Fruit fly (Drosophila melanogaster) whole organism: ENCODE results near the gene MESR6.

Source experiments
- CG8478 ChIP-seq: fragments of >200 bp; optimal IDR thresholded peaks from 2 replicates; lab custom pipeline; 2018; ENCODE audit warnings: inconsistent platforms
- pan ChIP-seq: fragments of >200 bp; optimal IDR thresholded peaks from 2 replicates; lab custom pipeline; 2017
- psq ChIP-seq: fragments of >200 bp; optimal IDR thresholded peaks from 2 replicates; lab custom pipeline; 2017

DNA sequence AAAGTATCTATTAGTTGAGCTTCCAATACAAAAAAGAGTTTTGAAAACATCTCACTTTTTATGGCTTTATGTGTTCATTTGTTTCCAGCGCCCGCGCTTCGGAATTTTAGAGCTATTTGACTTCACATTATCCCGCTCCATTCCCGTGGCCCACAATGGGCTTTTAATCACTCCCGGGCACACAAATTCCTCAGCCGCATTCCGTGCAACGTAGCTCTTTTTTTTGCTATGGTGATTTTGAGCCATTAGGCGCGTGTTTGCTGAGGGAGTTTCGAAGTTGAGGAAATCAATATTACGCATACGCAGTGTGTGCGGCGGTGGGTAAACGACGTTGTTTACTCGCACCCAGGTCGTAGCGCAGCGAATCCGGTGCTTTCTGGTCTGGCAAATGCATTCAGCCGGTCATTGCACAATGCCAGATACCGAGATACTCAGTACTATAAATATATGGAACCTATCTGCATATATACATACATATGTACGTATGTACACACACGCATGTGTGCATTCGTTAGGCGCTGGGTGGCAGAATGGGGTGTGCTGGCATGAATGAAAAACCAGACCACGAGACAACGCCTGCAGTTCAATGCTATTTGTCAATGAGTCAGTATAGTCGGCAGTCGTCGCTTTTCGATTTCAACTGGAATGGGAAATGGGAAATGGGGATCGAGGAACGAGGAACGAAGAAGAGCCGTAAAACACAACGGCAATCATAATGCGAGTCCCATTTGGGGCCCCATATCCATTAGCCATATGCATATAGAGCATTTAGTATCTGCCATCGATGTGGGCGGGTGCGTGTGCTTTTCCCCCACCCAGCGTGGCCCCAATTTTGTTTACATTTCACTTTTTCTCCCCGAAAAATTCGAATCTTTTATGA, 19.2 kb upstream of the MESR6 start:
- TF ChIP-seq psq (lab: Kevin White, UChicago) (no peak), pan (no peak), CG8478 (no peak)
